Worm (Caenorhabditis elegans) whole organism, L4/young adult: ENCODE data around the gene T06E4.5.

Source experiments
- W03F9.2 ChIP-seq: fragments of 150-350 bp; optimal IDR thresholded peaks from 2 replicates; lab custom pipeline; 2014; ENCODE audit warnings: missing biosample characterization, missing genetic modification characterization
- dao-5 ChIP-seq: sonication (generic microtip); optimal IDR thresholded peaks from 2 replicates; lab custom pipeline; 2016; ENCODE audit warnings: missing genotype, missing genetic modification characterization, moderate library complexity, missing compliant biosample characterization
- him-1 ChIP-seq: sonication (generic microtip); optimal IDR thresholded peaks from 2 replicates; lab custom pipeline; 2016; ENCODE audit warnings: missing genotype, missing genetic modification reagents, missing genetic modification characterization, missing compliant biosample characterization

- TF ChIP-seq dao-5 (tag; lab: Kevin White, UChicago) (no peak), him-1 (no peak), W03F9.2 (tag; lab: Kevin White, UChicago) (no peak)
Observed at ce11 chrV:9618919-9619318, 12.1 kb upstream of the T06E4.5 start, which contains the start of gene idpc-7.
